Worm (Caenorhabditis elegans): ENCODE measurements around the gene tni-4.

- no peak for TF ChIP-seq unc-62 (GFP tag; optimal IDR thresholded peaks at IDR 0.05)
- no peak for TF ChIP-seq flh-1 (GFP tag; optimal IDR thresholded peaks at IDR 0.05)
- TF ChIP-seq ceh-83 (GFP tag; optimal IDR thresholded peaks at IDR 0.05): no peak
- TF ChIP-seq snpc-4 (tag; optimal IDR thresholded peaks at IDR 0.05): no peak
- no peak for TF ChIP-seq ztf-11 (tag; optimal IDR thresholded peaks at IDR 0.05)
These were observed 19.8 kb downstream of the tni-4 start, which contains the start of gene Y59E9AL.8 for ce11 chrIV:5224238-5224637.

Measured in whole organism, mixed stage, embryonic.